Worm (Caenorhabditis elegans): Measurements from ENCODE around the gene fipr-15.
A peak's percentile ranks its signal among the peaks of the same experiment; 100 is the strongest.

Gene fipr-15

ce11 chrIV:10909708-10910107, 29.3 kb downstream of the fipr-15 start, which contains the start of gene pyk-2:
TSS of gene pyk-2 (plus strand) at chrIV:10909913.
- no peak for TF ChIP-seq nhr-67 (tag; optimal IDR thresholded peaks at IDR 0.05)
- no peak for TF ChIP-seq nhr-237 (tag; optimal IDR thresholded peaks at IDR 0.05)
- no peak for TF ChIP-seq zag-1 (tag; optimal IDR thresholded peaks at IDR 0.05)
- no peak for TF ChIP-seq jun-1 (tag; optimal IDR thresholded peaks at IDR 0.05)
- peak; percentile 79 for TF ChIP-seq elt-2 (tag; optimal IDR thresholded peaks at IDR 0.05)
- peak; percentile 67 for TF ChIP-seq pqm-1 (tag; optimal IDR thresholded peaks at IDR 0.05)

ce11 chrIV:10913081-10913480, 32.7 kb downstream of the fipr-15 start, which contains the start of gene ZK593.2:
TSS of gene ZK593.2 (plus strand) at chrIV:10913381.
- TF ChIP-seq pha-4 (tag; optimal IDR thresholded peaks at IDR 0.05) (no peak), elt-2 (tag; optimal IDR thresholded peaks at IDR 0.05) (peak; percentile 40)

DNA sequence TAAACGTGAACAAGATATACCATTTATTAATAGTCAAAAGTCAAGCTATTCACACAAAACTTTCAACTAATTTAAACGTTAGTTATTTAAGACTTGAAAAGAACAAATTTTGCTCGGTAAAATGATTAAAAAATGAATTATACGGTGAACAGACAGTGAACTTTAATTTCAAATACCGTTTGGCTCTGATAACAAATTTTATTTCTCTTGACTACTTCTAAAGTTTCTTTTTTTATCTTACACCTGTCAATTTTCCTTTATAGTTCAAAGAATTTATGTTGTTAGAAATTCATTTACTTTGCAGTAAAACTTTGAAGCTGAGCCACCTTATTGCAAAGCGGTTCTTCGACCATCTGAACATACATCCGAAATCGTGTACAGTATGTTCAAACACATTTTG, 35.0 kb downstream of the fipr-15 start, which contains the start of gene ZK593.3:
ZK593.3 (plus strand) TSS at position 301 of the 400 bp plus-strand sequence.
- TF ChIP-seq unc-62 (GFP tag; optimal IDR thresholded peaks at IDR 0.05) (no peak), nhr-67 (tag; optimal IDR thresholded peaks at IDR 0.05) (no peak), nhr-76 (tag; optimal IDR thresholded peaks at IDR 0.05) (no peak), zag-1 (tag; optimal IDR thresholded peaks at IDR 0.05) (no peak), pqm-1 (tag; optimal IDR thresholded peaks at IDR 0.05) (peak; percentile 5)

DNA sequence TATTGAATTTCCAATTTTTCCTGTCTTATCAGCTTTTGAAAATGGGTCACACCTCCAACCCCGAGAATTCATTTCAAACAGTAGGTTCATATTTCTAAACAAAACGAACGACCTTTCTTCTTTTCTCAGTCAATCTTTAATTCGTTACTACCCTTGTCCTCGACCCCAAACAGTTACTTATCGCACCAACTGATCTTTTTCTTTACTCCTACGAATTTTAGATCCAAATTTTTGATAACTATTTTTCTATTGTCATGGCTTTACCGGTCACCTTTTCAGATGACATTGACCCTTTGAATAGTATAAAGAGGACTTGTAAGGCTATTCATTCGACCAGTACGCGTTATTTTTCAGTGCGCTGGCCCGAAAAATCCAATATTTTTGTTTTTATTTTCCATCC, 35.8 kb downstream of the fipr-15 start:
- peak; percentile 47 for TF ChIP-seq nhr-25 (tag; optimal IDR thresholded peaks at IDR 0.05)
- TF ChIP-seq fos-1 (tag; optimal IDR thresholded peaks at IDR 0.05) = no peak
- TF ChIP-seq nhr-77 (tag; optimal IDR thresholded peaks at IDR 0.05) = no peak
- peak; percentile 60 for TF ChIP-seq nhr-23 (tag; optimal IDR thresholded peaks at IDR 0.05)
- no peak for TF ChIP-seq lin-15B (tag; optimal IDR thresholded peaks at IDR 0.05)
- no peak for TF ChIP-seq fkh-2 (tag; optimal IDR thresholded peaks at IDR 0.05)
- TF ChIP-seq ceh-9 (tag; optimal IDR thresholded peaks at IDR 0.05) = no peak
- TF ChIP-seq daf-12 (tag; optimal IDR thresholded peaks at IDR 0.05) = no peak
- TF ChIP-seq nhr-67 (tag; optimal IDR thresholded peaks at IDR 0.05) = no peak
- no peak for TF ChIP-seq ZK546.5 (tag; optimal IDR thresholded peaks at IDR 0.05)
- TF ChIP-seq aly-2 (tag; optimal IDR thresholded peaks at IDR 0.05) = no peak
- TF ChIP-seq pqm-1 (tag; optimal IDR thresholded peaks at IDR 0.05) = no peak
- TF ChIP-seq nhr-28 (tag; optimal IDR thresholded peaks at IDR 0.05) = no peak
- TF ChIP-seq hmg-11 (tag; optimal IDR thresholded peaks at IDR 0.05) = no peak
- peak; percentile 91 for TF ChIP-seq elt-1 (tag; optimal IDR thresholded peaks at IDR 0.05)
- TF ChIP-seq lsy-12 (tag; optimal IDR thresholded peaks at IDR 0.05) = no peak

- TF ChIP-seq ceh-9 (tag; optimal IDR thresholded peaks at IDR 0.05) (no peak), ceh-82 (tag; optimal IDR thresholded peaks at IDR 0.05) (no peak), ztf-11 (tag; optimal IDR thresholded peaks at IDR 0.05) (no peak), egl-5 (tag; optimal IDR thresholded peaks at IDR 0.05) (peak; percentile 85), ZK546.5 (tag; optimal IDR thresholded peaks at IDR 0.05) (no peak), eor-1 (tag; optimal IDR thresholded peaks at IDR 0.05) (no peak), nhr-237 (tag; optimal IDR thresholded peaks at IDR 0.05) (no peak), nhr-77 (tag; optimal IDR thresholded peaks at IDR 0.05) (no peak), fkh-10 (GFP tag; optimal IDR thresholded peaks at IDR 0.05) (peak; percentile 61), nhr-23 (tag; optimal IDR thresholded peaks at IDR 0.05) (peak; percentile 56), nhr-12 (tag; optimal IDR thresholded peaks at IDR 0.05) (no peak), R02D3.7 (tag; optimal IDR thresholded peaks at IDR 0.05) (peak; percentile 17), elt-2 (tag; optimal IDR thresholded peaks at IDR 0.05) (peak; percentile 72), mdl-1 (tag; optimal IDR thresholded peaks at IDR 0.05) (peak; percentile 65), nhr-28 (tag; optimal IDR thresholded peaks at IDR 0.05) (no peak), tbx-2 (tag; optimal IDR thresholded peaks at IDR 0.05) (no peak), ztf-4 (tag; optimal IDR thresholded peaks at IDR 0.05) (no peak), pqm-1 (tag; optimal IDR thresholded peaks at IDR 0.05) (peak; percentile 20), fkh-2 (tag; optimal IDR thresholded peaks at IDR 0.05) (no peak), skn-1 (tag; optimal IDR thresholded peaks at IDR 0.05) (peak; percentile 38), aly-2 (tag; optimal IDR thresholded peaks at IDR 0.05) (no peak), lsy-12 (tag; optimal IDR thresholded peaks at IDR 0.05) (peak; percentile 40), nhr-76 (tag; optimal IDR thresholded peaks at IDR 0.05) (no peak), nfya-1 (tag; optimal IDR thresholded peaks at IDR 0.05; ENCODE audit: insufficient read depth) (peak; percentile 83), nhr-43 (tag; optimal IDR thresholded peaks at IDR 0.05; ENCODE audit: poor library complexity, severe bottlenecking) (peak; percentile 2), unc-39 (tag; optimal IDR thresholded peaks at IDR 0.05) (no peak), jun-1 (tag; optimal IDR thresholded peaks at IDR 0.05) (no peak), egl-27 (tag; optimal IDR thresholded peaks at IDR 0.05) (no peak), hmg-11 (tag; optimal IDR thresholded peaks at IDR 0.05) (peak; percentile 90), nhr-25 (tag; optimal IDR thresholded peaks at IDR 0.05) (peak; percentile 81), unc-62 (GFP tag; optimal IDR thresholded peaks at IDR 0.05) (no peak), sea-2 (GFP tag; optimal IDR thresholded peaks at IDR 0.05) (no peak), snpc-4 (tag; optimal IDR thresholded peaks at IDR 0.05) (peak; percentile 70), lin-15B (tag; optimal IDR thresholded peaks at IDR 0.05) (peak; percentile 85), fos-1 (tag; optimal IDR thresholded peaks at IDR 0.05) (no peak), zag-1 (tag; optimal IDR thresholded peaks at IDR 0.05) (no peak), ceh-16 (tag; optimal IDR thresholded peaks at IDR 0.05) (no peak)
These were observed 38.7 kb downstream of the fipr-15 start for ce11 chrIV:10918877-10919560.

All from whole organism, L3 larva.